Fruit fly (Drosophila melanogaster): Measurements from ENCODE around the gene Obp69a.

- no peak for TF ChIP-seq CG9139 (GFP tag; optimal IDR thresholded peaks at IDR 0.05)
- TF ChIP-seq vri (GFP tag; optimal IDR thresholded peaks at IDR 0.05) = no peak
- no peak for TF ChIP-seq CG8632 (GFP tag; optimal IDR thresholded peaks at IDR 0.05)
- TF ChIP-seq CG6163 (GFP tag; IDR thresholded peaks at IDR 0.05) = no peak
- no peak for TF ChIP-seq OdsH (GFP tag; optimal IDR thresholded peaks at IDR 0.05)
- no peak for TF ChIP-seq CG6276 (GFP tag; optimal IDR thresholded peaks at IDR 0.05)
- no peak for TF ChIP-seq CG7368 (GFP tag; optimal IDR thresholded peaks at IDR 0.05)
- no peak for TF ChIP-seq Hr39 (GFP tag; optimal IDR thresholded peaks at IDR 0.05)
- TF ChIP-seq spab (GFP tag; optimal IDR thresholded peaks at IDR 0.05) = no peak
- no peak for TF ChIP-seq Ets21C (GFP tag; optimal IDR thresholded peaks at IDR 0.05)
- TF ChIP-seq CG11762 (GFP tag; optimal IDR thresholded peaks at IDR 0.05; ENCODE audit: insufficient read depth) = no peak
- TF ChIP-seq Hr4 (GFP tag; optimal IDR thresholded peaks at IDR 0.05) = no peak
Measured at dm6 chr3L:12417341-12417740, 21.4 kb downstream of the Obp69a start, which contains the start of gene ArfGAP1.
